Fruit fly (Drosophila melanogaster) whole organism, adult: ENCODE data around the gene CG33282.

Source experiments
- CG11617 ChIP-seq: fragments of 200-800 bp; sonication (Bioruptor generic); optimal IDR thresholded peaks from 2 replicates; lab custom pipeline; 2017; ENCODE audit warnings: mild to moderate bottlenecking, missing biosample characterization, missing genetic modification reagents, missing genetic modification characterization
- CG12768 ChIP-seq: fragments of 200-800 bp; sonication (Bioruptor generic); optimal IDR thresholded peaks from 2 replicates; lab custom pipeline; 2017; ENCODE audit warnings: missing biosample characterization, missing genetic modification characterization, mild to moderate bottlenecking, moderate library complexity, missing genetic modification reagents
- CG33017 ChIP-seq: fragments of 200-800 bp; sonication (Bioruptor generic); optimal IDR thresholded peaks from 2 replicates; lab custom pipeline; 2018; ENCODE audit warnings: missing biosample characterization, mild to moderate bottlenecking, missing genetic modification characterization, moderate library complexity
- CG5204 ChIP-seq: fragments of 200-800 bp; sonication (Bioruptor generic); optimal IDR thresholded peaks from 2 replicates; lab custom pipeline; 2016; ENCODE audit warnings: missing biosample characterization, missing genetic modification characterization
- CG7045 ChIP-seq: fragments of 200-800 bp; sonication (Bioruptor generic); optimal IDR thresholded peaks from 2 replicates; lab custom pipeline; 2017; ENCODE audit warnings: missing biosample characterization, mild to moderate bottlenecking, missing genetic modification characterization
- Clk ChIP-seq: fragments of 200-800 bp; sonication (Bioruptor generic); optimal IDR thresholded peaks from 2 replicates; lab custom pipeline; 2017; ENCODE audit warnings: missing biosample characterization, missing genetic modification characterization
- Hr96 ChIP-seq: fragments of 200-800 bp; sonication (Bioruptor generic); optimal IDR thresholded peaks from 2 replicates; lab custom pipeline; 2016; ENCODE audit warnings: missing biosample characterization, missing genetic modification characterization
- Mnt ChIP-seq: fragments of 200-800 bp; sonication (Bioruptor generic); optimal IDR thresholded peaks from 2 replicates; lab custom pipeline; 2016; ENCODE audit warnings: missing biosample characterization, mild to moderate bottlenecking, missing genetic modification characterization
- bab1 ChIP-seq: fragments of 200-800 bp; sonication (Bioruptor generic); optimal IDR thresholded peaks from 3 replicates; lab custom pipeline; 2019; ENCODE audit warnings: missing biosample characterization, mild to moderate bottlenecking, missing genetic modification characterization, moderate library complexity
- kay ChIP-seq: fragments of 200-800 bp; sonication (Bioruptor generic); peaks from one replicate; lab custom pipeline; 2016; ENCODE audit warnings: missing biosample characterization, missing genetic modification characterization, borderline replicate concordance
- tj ChIP-seq: fragments of 200-800 bp; sonication (Bioruptor generic); optimal IDR thresholded peaks from 3 replicates; lab custom pipeline; 2017; ENCODE audit warnings: missing biosample characterization, mild to moderate bottlenecking, missing genetic modification characterization, moderate library complexity

dm6 chr2L:3369083-3369653 lies 41.5 kb downstream of the CG33282 start:
- TF ChIP-seq CG12768: peak; percentile 14
- TF ChIP-seq bab1 (GFP tag; lab: Kevin White, UChicago): peak; percentile 5
- peak; percentile 58 for TF ChIP-seq Mnt (GFP tag; lab: Kevin White, UChicago)
- no peak for TF ChIP-seq Hr96 (GFP tag; lab: Kevin White, UChicago)
- peak; percentile 84 for TF ChIP-seq kay (GFP tag; lab: Kevin White, UChicago)
- no peak for TF ChIP-seq CG7045
- TF ChIP-seq CG11617 (GFP tag; lab: Kevin White, UChicago): peak; percentile 20
- no peak for TF ChIP-seq CG5204 (GFP tag; lab: Kevin White, UChicago)
- peak; percentile 36 for TF ChIP-seq tj (GFP tag; lab: Kevin White, UChicago)
- no peak for TF ChIP-seq Clk
- TF ChIP-seq CG33017: peak; percentile 6
